Fruit fly (Drosophila melanogaster) whole organism, embryonic: ENCODE data around the gene CG13138.

ENCODE experiments used
- Bdp1 ChIP-seq: fragments of 200-800 bp; sonication (Bioruptor generic); optimal IDR thresholded peaks from 3 replicates; lab custom pipeline; 2016; ENCODE audit warnings: missing biosample characterization, missing genetic modification characterization
- CG12071 ChIP-seq: fragments of 200-800 bp; sonication (Bioruptor generic); optimal IDR thresholded peaks from 3 replicates; lab custom pipeline; 2018; ENCODE audit warnings: missing biosample characterization, mild to moderate bottlenecking, missing genetic modification characterization
- CG12104 ChIP-seq: fragments of 200-800 bp; sonication (Bioruptor generic); optimal IDR thresholded peaks from 3 replicates; lab custom pipeline; 2016; ENCODE audit warnings: missing biosample characterization, missing genetic modification characterization
- CG13424 ChIP-seq: fragments of 200-800 bp; sonication (Bioruptor generic); optimal IDR thresholded peaks from 2 replicates; lab custom pipeline; 2019; ENCODE audit warnings: missing biosample characterization, mild to moderate bottlenecking, missing genetic modification characterization, moderate library complexity
- CG15011 ChIP-seq: fragments of 200-800 bp; sonication (Bioruptor generic); optimal IDR thresholded peaks from 3 replicates; lab custom pipeline; 2018; ENCODE audit warnings: missing biosample characterization, mild to moderate bottlenecking, missing genetic modification characterization
- CG15269 ChIP-seq: fragments of 200-800 bp; sonication (Bioruptor generic); optimal IDR thresholded peaks from 2 replicates; lab custom pipeline; 2018; ENCODE audit warnings: missing biosample characterization, mild to moderate bottlenecking, missing genetic modification characterization, moderate library complexity
- CG15479 ChIP-seq: fragments of 200-800 bp; sonication (Bioruptor generic); optimal IDR thresholded peaks from 3 replicates; lab custom pipeline; 2019; ENCODE audit warnings: missing biosample characterization, mild to moderate bottlenecking, missing genetic modification characterization, moderate library complexity
- CG1602 ChIP-seq: fragments of 200-800 bp; sonication (Bioruptor generic); optimal IDR thresholded peaks from 3 replicates; lab custom pipeline; 2016; ENCODE audit warnings: missing biosample characterization, missing genetic modification characterization
- CG16779 ChIP-seq: fragments of 200-800 bp; sonication (Bioruptor generic); IDR thresholded peaks from 2 replicates; pipeline ENCODE4 v1.3.6; 2022; ENCODE audit warnings: missing biosample characterization, missing genetic modification characterization
- CG17328 ChIP-seq: fragments of 200-800 bp; sonication (Bioruptor generic); IDR thresholded peaks from 2 replicates; pipeline ENCODE4 v1.3.6; 2022; ENCODE audit warnings: missing biosample characterization, missing genetic modification characterization
- CG17359 ChIP-seq: fragments of 200-800 bp; sonication (Bioruptor generic); optimal IDR thresholded peaks from 3 replicates; lab custom pipeline; 2018; ENCODE audit warnings: missing biosample characterization, mild to moderate bottlenecking, missing genetic modification characterization, moderate library complexity
- CG18476 ChIP-seq: fragments of 200-800 bp; sonication (Bioruptor generic); optimal IDR thresholded peaks from 2 replicates; lab custom pipeline; 2016; ENCODE audit warnings: missing biosample characterization, mild to moderate bottlenecking, missing genetic modification characterization
- CG30431 ChIP-seq: fragments of 200-800 bp; sonication (Bioruptor generic); optimal IDR thresholded peaks from 2 replicates; lab custom pipeline; 2017; ENCODE audit warnings: missing biosample characterization, missing genetic modification characterization
- CG31388 ChIP-seq: fragments of 200-800 bp; sonication (Bioruptor generic); optimal IDR thresholded peaks from 2 replicates; lab custom pipeline; 2016; ENCODE audit warnings: missing biosample characterization, missing genetic modification characterization
- CG3726 ChIP-seq: fragments of 200-800 bp; sonication (Bioruptor generic); IDR thresholded peaks from 3 replicates; pipeline ENCODE4, ENCODE4 v1.3.6; 2022; ENCODE audit warnings: missing biosample characterization, missing genetic modification characterization
- CG4282 ChIP-seq: fragments of 200-800 bp; sonication (Bioruptor generic); optimal IDR thresholded peaks from 2 replicates; lab custom pipeline; 2016; ENCODE audit warnings: missing biosample characterization, missing genetic modification characterization
- CG4328 ChIP-seq: fragments of 200-800 bp; sonication (Bioruptor generic); optimal IDR thresholded peaks from 3 replicates; lab custom pipeline; 2017; ENCODE audit warnings: missing biosample characterization, missing genetic modification reagents, missing genetic modification characterization
- CG4707 ChIP-seq: fragments of 200-800 bp; sonication (Bioruptor generic); optimal IDR thresholded peaks from 2 replicates; lab custom pipeline; 2018; ENCODE audit warnings: missing biosample characterization, mild to moderate bottlenecking, missing genetic modification characterization, moderate library complexity
- CG4730 ChIP-seq: fragments of 200-800 bp; sonication (Bioruptor generic); IDR thresholded peaks from 2 replicates; pipeline ENCODE4 v1.3.6; 2022; ENCODE audit warnings: missing biosample characterization, missing genetic modification characterization
- CG6791 ChIP-seq: fragments of 200-800 bp; sonication (Bioruptor generic); IDR thresholded peaks from 3 replicates; pipeline ENCODE4 v1.3.6; 2022; ENCODE audit warnings: missing biosample characterization, missing genetic modification characterization; ENCODE audit not compliant: partially characterized antibody
- CG8281 ChIP-seq: fragments of 200-800 bp; sonication (Bioruptor generic); optimal IDR thresholded peaks from 2 replicates; lab custom pipeline; 2018; ENCODE audit warnings: missing biosample characterization, mild to moderate bottlenecking, missing genetic modification characterization, moderate library complexity
- CG8359 ChIP-seq: fragments of 200-800 bp; sonication (Bioruptor generic); optimal IDR thresholded peaks from 2 replicates; lab custom pipeline; 2017; ENCODE audit warnings: missing biosample characterization, mild to moderate bottlenecking, missing genetic modification characterization, borderline replicate concordance
- CG9797 ChIP-seq: fragments of 200-800 bp; sonication (Bioruptor generic); optimal IDR thresholded peaks from 3 replicates; lab custom pipeline; 2018; ENCODE audit warnings: missing biosample characterization, mild to moderate bottlenecking, missing genetic modification characterization
- Dbx ChIP-seq: fragments of 200-800 bp; sonication (Bioruptor generic); IDR thresholded peaks from 3 replicates; pipeline ENCODE4 v1.3.6; 2022; ENCODE audit warnings: missing biosample characterization, missing genetic modification characterization
- Dll ChIP-seq: fragments of 200-800 bp; sonication (Bioruptor generic); IDR thresholded peaks from 4 replicates; pipeline ENCODE4 v1.3.6; 2022; ENCODE audit warnings: missing biosample characterization, missing genetic modification characterization; ENCODE audit not compliant: partially characterized antibody
- Eip74EF ChIP-seq, 2 experiments: fragments of 200-800 bp in 1 of 2; fragments of >200 bp in 1 of 2; sonication (Bioruptor generic) in 1 of 2; optimal IDR thresholded peaks; 2 replicates each; lab custom pipeline; 2017 to 2019; ENCODE audit warnings: missing biosample characterization in 2 of 2, missing genetic modification characterization in 2 of 2, mild to moderate bottlenecking in 1 of 2, moderate library complexity in 1 of 2
- Lim3 ChIP-seq: fragments of 200-800 bp; sonication (Bioruptor generic); IDR thresholded peaks from 2 replicates; pipeline ENCODE4 v1.3.6; 2022; ENCODE audit warnings: missing biosample characterization, missing genetic modification characterization
- Mad ChIP-seq: fragments of 200-800 bp; sonication (Bioruptor generic); optimal IDR thresholded peaks from 2 replicates; lab custom pipeline; 2016; ENCODE audit warnings: missing biosample characterization, missing genetic modification characterization
- Mes4 ChIP-seq: fragments of 200-800 bp; sonication (Bioruptor generic); optimal IDR thresholded peaks from 2 replicates; lab custom pipeline; 2016; ENCODE audit warnings: missing biosample characterization, missing genetic modification characterization
- NC2α ChIP-seq: fragments of 200-800 bp; sonication (Bioruptor generic); optimal IDR thresholded peaks from 2 replicates; lab custom pipeline; 2016; ENCODE audit warnings: missing biosample characterization, missing genetic modification characterization
- Nf-YA ChIP-seq: fragments of 200-800 bp; sonication (Bioruptor generic); IDR thresholded peaks from 2 replicates; pipeline ENCODE4 v1.3.6; 2022; ENCODE audit warnings: missing biosample characterization, missing genetic modification characterization
- Nf-YC ChIP-seq: fragments of 200-800 bp; optimal IDR thresholded peaks from 3 replicates; lab custom pipeline; 2019; ENCODE audit warnings: missing biosample characterization, mild to moderate bottlenecking, missing genetic modification characterization, moderate library complexity
- Usf ChIP-seq: fragments of 200-800 bp; sonication (Bioruptor generic); optimal IDR thresholded peaks from 2 replicates; lab custom pipeline; 2017; ENCODE audit warnings: missing genotype, missing biosample characterization, missing genetic modification characterization
- Xbp1 ChIP-seq: fragments of 200-800 bp; sonication (Bioruptor generic); optimal IDR thresholded peaks from 3 replicates; lab custom pipeline; 2016; ENCODE audit warnings: missing biosample characterization, mild to moderate bottlenecking, missing genetic modification characterization
- aop ChIP-seq: fragments of 200-800 bp; sonication (Bioruptor generic); IDR thresholded peaks from 2 replicates; pipeline ENCODE4 v1.3.6; 2022; ENCODE audit warnings: missing biosample characterization, missing genetic modification characterization
- ase ChIP-seq: fragments of 200-800 bp; sonication (Bioruptor generic); IDR thresholded peaks from 3 replicates; pipeline ENCODE4 v1.3.6; 2022; ENCODE audit warnings: missing biosample characterization, missing genetic modification characterization
- cato ChIP-seq: fragments of 200-800 bp; sonication (Bioruptor generic); optimal IDR thresholded peaks from 2 replicates; lab custom pipeline; 2016; ENCODE audit warnings: missing biosample characterization, missing genetic modification characterization, borderline replicate concordance
- caup ChIP-seq: fragments of 200-800 bp; sonication (Bioruptor generic); optimal IDR thresholded peaks from 3 replicates; lab custom pipeline; 2017; ENCODE audit warnings: missing biosample characterization, mild to moderate bottlenecking, missing genetic modification characterization, moderate library complexity; ENCODE audit not compliant: severe bottlenecking
- crc ChIP-seq: fragments of 200-800 bp; sonication (Bioruptor generic); optimal IDR thresholded peaks from 2 replicates; lab custom pipeline; 2016; ENCODE audit warnings: missing biosample characterization, missing genetic modification characterization
- en ChIP-seq: fragments of 200-800 bp; sonication (Bioruptor generic); optimal IDR thresholded peaks from 2 replicates; lab custom pipeline; 2016; ENCODE audit warnings: missing biosample characterization, missing genetic modification characterization
- eve ChIP-seq, 2 experiments: fragments of >200 bp; optimal IDR thresholded peaks; 2 replicates each; lab custom pipeline; 2017; ENCODE audit warnings: missing biosample characterization in 2 of 2, missing genetic modification characterization in 2 of 2
- fd96Cb ChIP-seq: fragments of 200-800 bp; sonication (Bioruptor generic); optimal IDR thresholded peaks from 2 replicates; lab custom pipeline; 2018; ENCODE audit warnings: missing biosample characterization, mild to moderate bottlenecking, missing genetic modification characterization, moderate library complexity
- fru ChIP-seq: fragments of >200 bp; optimal IDR thresholded peaks from 2 replicates; lab custom pipeline; 2017
- nau ChIP-seq: fragments of 200-800 bp; sonication (Bioruptor generic); optimal IDR thresholded peaks from 3 replicates; lab custom pipeline; 2017; ENCODE audit warnings: missing biosample characterization, mild to moderate bottlenecking, missing genetic modification characterization, missing genetic modification reagents
- pb ChIP-seq: fragments of 200-800 bp; sonication (Bioruptor generic); optimal IDR thresholded peaks from 3 replicates; lab custom pipeline; 2016; ENCODE audit warnings: missing biosample characterization, missing genetic modification characterization
- pnt ChIP-seq: fragments of 200-800 bp; sonication (Bioruptor generic); optimal IDR thresholded peaks from 3 replicates; lab custom pipeline; 2016; ENCODE audit warnings: missing biosample characterization, missing genetic modification characterization
- sqz ChIP-seq: fragments of 200-800 bp; sonication (Bioruptor generic); optimal IDR thresholded peaks from 3 replicates; lab custom pipeline; 2018; ENCODE audit warnings: missing biosample characterization, mild to moderate bottlenecking, missing genetic modification characterization
- tgo ChIP-seq: fragments of 200-800 bp; sonication (Bioruptor generic); IDR thresholded peaks from 3 replicates; pipeline ENCODE4 v1.3.6; 2022; ENCODE audit warnings: missing biosample characterization, missing genetic modification characterization
- tx ChIP-seq: fragments of 200-800 bp; sonication (Bioruptor generic); optimal IDR thresholded peaks from 2 replicates; lab custom pipeline; 2016; ENCODE audit warnings: missing biosample characterization, missing genetic modification characterization
- unpg ChIP-seq: fragments of 200-800 bp; sonication (Bioruptor generic); optimal IDR thresholded peaks from 3 replicates; lab custom pipeline; 2018; ENCODE audit warnings: missing biosample characterization, mild to moderate bottlenecking, missing genetic modification characterization, moderate library complexity

CG13138 gene

dm6 chr2L:10331066-10331847 is 29.4 kb upstream of the CG13138 start, which contains the start of the genes Schip1 and Cox10 (continued):
- TF ChIP-seq ase (GFP tag; lab: Robert Waterston, UW): no peak
- no peak for TF ChIP-seq eve (GFP tag; optimal IDR thresholded peaks at IDR 0.05; lab: Kevin White, UChicago)
- TF ChIP-seq aop: no peak
- TF ChIP-seq CG18476: no peak
- no peak for TF ChIP-seq Mad
- no peak for TF ChIP-seq Xbp1
- TF ChIP-seq CG4730 (GFP tag; lab: Robert Waterston, UW): no peak
- TF ChIP-seq Lim3 (GFP tag; lab: Robert Waterston, UW): no peak
- no peak for TF ChIP-seq CG8359 (GFP tag; lab: Kevin White, UChicago)
- peak; percentile 44 for TF ChIP-seq unpg (GFP tag; lab: Kevin White, UChicago)
- TF ChIP-seq Eip74EF (GFP tag; optimal IDR thresholded peaks at IDR 0.05; lab: Kevin White, UChicago): no peak
- TF ChIP-seq CG15269 (tag; lab: Kevin White, UChicago): no peak
- TF ChIP-seq crc: no peak
- no peak for TF ChIP-seq caup (GFP tag; lab: Kevin White, UChicago)
- TF ChIP-seq CG30431 (GFP tag; lab: Kevin White, UChicago): no peak
- TF ChIP-seq Bdp1: no peak
- peak; percentile 14 for TF ChIP-seq CG9797 (GFP tag; lab: Kevin White, UChicago)
- no peak for TF ChIP-seq en (GFP tag; lab: Kevin White, UChicago)
- TF ChIP-seq CG1602: no peak
- no peak for TF ChIP-seq tgo (GFP tag; lab: Robert Waterston, UW)
- no peak for TF ChIP-seq CG12071
- no peak for TF ChIP-seq pnt (GFP tag; lab: Kevin White, UChicago)
- TF ChIP-seq nau (GFP tag; lab: Kevin White, UChicago): no peak
- no peak for TF ChIP-seq tx (GFP tag; lab: Kevin White, UChicago)
- no peak for TF ChIP-seq CG6791 (GFP tag; lab: Robert Waterston, UW)
- TF ChIP-seq Dbx (GFP tag; lab: Robert Waterston, UW): no peak
- no peak for TF ChIP-seq CG4707 (GFP tag; lab: Kevin White, UChicago)
- no peak for TF ChIP-seq Usf
- TF ChIP-seq CG13424 (tag; lab: Kevin White, UChicago): peak; percentile 40
- TF ChIP-seq CG31388 (GFP tag; lab: Kevin White, UChicago): no peak
- TF ChIP-seq fd96Cb (tag; lab: Kevin White, UChicago): no peak
- TF ChIP-seq fru: no peak
- TF ChIP-seq Mes4 (GFP tag; lab: Kevin White, UChicago): no peak
- TF ChIP-seq sqz (GFP tag; lab: Kevin White, UChicago): no peak
- TF ChIP-seq CG17359 (tag; lab: Kevin White, UChicago): peak; percentile 12
- TF ChIP-seq CG12104: no peak
- no peak for TF ChIP-seq NC2α
- TF ChIP-seq Dll: no peak
- TF ChIP-seq CG17328 (GFP tag; lab: Robert Waterston, UW): no peak
- peak; percentile 33 for TF ChIP-seq Nf-YC (tag; lab: Kevin White, UChicago)
- TF ChIP-seq CG16779 (GFP tag; lab: Robert Waterston, UW): no peak
- TF ChIP-seq CG8281 (tag; lab: Kevin White, UChicago): no peak
- TF ChIP-seq CG15011 (GFP tag; lab: Kevin White, UChicago): no peak
- no peak for TF ChIP-seq Nf-YA (GFP tag; lab: Robert Waterston, UW)
- no peak for TF ChIP-seq CG4328 (GFP tag; lab: Kevin White, UChicago)
- TF ChIP-seq cato (GFP tag; lab: Kevin White, UChicago): no peak
- no peak for TF ChIP-seq CG15479
- no peak for TF ChIP-seq CG4282 (GFP tag; lab: Kevin White, UChicago)
- TF ChIP-seq CG3726: no peak
- no peak for TF ChIP-seq pb (GFP tag; lab: Kevin White, UChicago)
